Worm (Caenorhabditis elegans): Measurements from ENCODE around the gene nhr-130.

ce11 chrV:472589-472988, 10.6 kb downstream of the nhr-130 start, which contains the start of gene srt-31:
- TF ChIP-seq mcd-1 (GFP tag; IDR thresholded peaks at IDR 0.05) (no peak), T07F8.4 (tag; optimal IDR thresholded peaks at IDR 0.05) (no peak), lin-35 (GFP tag; optimal IDR thresholded peaks at IDR 0.05) (no peak), pha-4 (tag; optimal IDR thresholded peaks at IDR 0.05) (no peak), F33H1.4 (GFP tag; IDR thresholded peaks at IDR 0.05) (no peak)

All from whole organism, young adult.